Fruit fly (Drosophila melanogaster): ENCODE results near the gene CG34462.

The CG34462 gene

dm6 chr3L:8328283-8328682 lies at the start of gene CG34462:
TSS of gene CG34462 (plus strand) at chr3L:8328583.
- TF ChIP-seq CTCF (optimal IDR thresholded peaks at IDR 0.05) = no peak
- no peak for TF ChIP-seq CG8478 (optimal IDR thresholded peaks at IDR 0.05)

dm6 chr3L:8284651-8285050 lies 43.7 kb upstream of the CG34462 start:
- TF ChIP-seq CG8478 (optimal IDR thresholded peaks at IDR 0.05) = no peak
- no peak for TF ChIP-seq CTCF (optimal IDR thresholded peaks at IDR 0.05)

- no peak for TF ChIP-seq CG8478 (optimal IDR thresholded peaks at IDR 0.05)
- TF ChIP-seq CTCF (optimal IDR thresholded peaks at IDR 0.05) = no peak
Measured at dm6 chr3L:8285291-8285690, 43.1 kb upstream of the CG34462 start.

dm6 chr3L:8285773-8286172 lies 42.6 kb upstream of the CG34462 start:
- no peak for TF ChIP-seq CG8478 (optimal IDR thresholded peaks at IDR 0.05)
- TF ChIP-seq CTCF (optimal IDR thresholded peaks at IDR 0.05) = no peak

dm6 chr3L:8286397-8286796 lies 42.0 kb upstream of the CG34462 start:
- TF ChIP-seq CTCF (optimal IDR thresholded peaks at IDR 0.05) = no peak
- no peak for TF ChIP-seq CG8478 (optimal IDR thresholded peaks at IDR 0.05)

- TF ChIP-seq CG8478 (optimal IDR thresholded peaks at IDR 0.05) = no peak
- no peak for TF ChIP-seq CTCF (optimal IDR thresholded peaks at IDR 0.05)
Measured at dm6 chr3L:8288396-8288795, 40.0 kb upstream of the CG34462 start.

dm6 chr3L:8289336-8290258 lies 38.8 kb upstream of the CG34462 start, which contains the start of gene cert:
TSS of gene cert (minus strand) at chr3L:8289870.
- no peak for TF ChIP-seq CG8478 (optimal IDR thresholded peaks at IDR 0.05)
- TF ChIP-seq CTCF (optimal IDR thresholded peaks at IDR 0.05) = no peak

- no peak for TF ChIP-seq CG8478 (optimal IDR thresholded peaks at IDR 0.05)
- no peak for TF ChIP-seq CTCF (optimal IDR thresholded peaks at IDR 0.05)
Measured at dm6 chr3L:8295227-8295626, 33.2 kb upstream of the CG34462 start, which contains the start of gene CG7201. TSS of gene CG7201 (minus strand) at chr3L:8295327.

- no peak for TF ChIP-seq CG8478 (optimal IDR thresholded peaks at IDR 0.05)
- TF ChIP-seq CTCF (optimal IDR thresholded peaks at IDR 0.05) = no peak
Measured at dm6 chr3L:8296941-8297340, 31.4 kb upstream of the CG34462 start, which contains the start of gene Rab19. TSS of gene Rab19 (plus strand) at chr3L:8297018.

dm6 chr3L:8297488-8297887 lies 30.9 kb upstream of the CG34462 start:
- TF ChIP-seq CG8478 (optimal IDR thresholded peaks at IDR 0.05) (no peak), CTCF (optimal IDR thresholded peaks at IDR 0.05) (no peak)

- no peak for TF ChIP-seq CG8478 (optimal IDR thresholded peaks at IDR 0.05)
- no peak for TF ChIP-seq CTCF (optimal IDR thresholded peaks at IDR 0.05)
Measured at dm6 chr3L:8299224-8300130, 28.9 kb upstream of the CG34462 start, which contains the start of the genes Arl5 and CG13671. TSS of gene Arl5 (minus strand) at chr3L:8299839. TSS of gene CG13671 (plus strand) at chr3L:8300064.

- TF ChIP-seq CTCF (optimal IDR thresholded peaks at IDR 0.05) (no peak), CG8478 (optimal IDR thresholded peaks at IDR 0.05) (no peak)
Measured at dm6 chr3L:8303912-8304311, 24.5 kb upstream of the CG34462 start, which contains the start of the genes CG7194 and Sbp2. TSS of gene CG7194 (minus strand) at chr3L:8304059. TSS of gene Sbp2 (plus strand) at chr3L:8304157.

- no peak for TF ChIP-seq CTCF (optimal IDR thresholded peaks at IDR 0.05)
- no peak for TF ChIP-seq CG8478 (optimal IDR thresholded peaks at IDR 0.05)
Measured at dm6 chr3L:8306880-8307279, 21.5 kb upstream of the CG34462 start, which contains the start of gene Gr66a. TSS of gene Gr66a (minus strand) at chr3L:8306980.

- TF ChIP-seq CTCF (optimal IDR thresholded peaks at IDR 0.05) = no peak
- no peak for TF ChIP-seq CG8478 (optimal IDR thresholded peaks at IDR 0.05)
Measured at dm6 chr3L:8308891-8309352, 19.5 kb upstream of the CG34462 start, which contains the start of gene BI-1. TSS of gene BI-1 (minus strand) at chr3L:8308941.

- no peak for TF ChIP-seq CG8478 (optimal IDR thresholded peaks at IDR 0.05)
Measured at dm6 chr3L:8312290-8312689, 16.1 kb upstream of the CG34462 start.

All from S2 (cell line).